Worm (Caenorhabditis elegans): ENCODE data around the gene dct-8.

ce11 chrIV:3917405-3917804 is 22.5 kb downstream of the dct-8 start, which contains the start of gene F56D6.14:
- TF ChIP-seq odd-2 (tag; optimal IDR thresholded peaks at IDR 0.05) (no peak), unc-86 (tag; optimal IDR thresholded peaks at IDR 0.05) (no peak), tbx-2 (tag; optimal IDR thresholded peaks at IDR 0.05) (no peak), rnt-1 (tag; optimal IDR thresholded peaks at IDR 0.05) (no peak), elt-2 (tag; optimal IDR thresholded peaks at IDR 0.05) (no peak), lin-11 (tag; optimal IDR thresholded peaks at IDR 0.05) (no peak)
